Worm (Caenorhabditis elegans): ENCODE results near the gene asp-9.

The asp-9 gene

ce11 chrIV:6210574-6210973 is 24.9 kb downstream of the asp-9 start, which contains the start of the genes ugt-24 and C49A9.6:
ugt-24 (minus strand) TSS chrIV:6210720.
C49A9.6 (plus strand) TSS chrIV:6210936.
- TF ChIP-seq rpc-1 (optimal IDR thresholded peaks at IDR 0.05) (no peak), rpc-1 (tag; optimal IDR thresholded peaks at IDR 0.05) (no peak), F33H1.4 (GFP tag; IDR thresholded peaks at IDR 0.05) (no peak), cebp-1 (GFP tag; IDR thresholded peaks at IDR 0.05) (no peak), cebp-1 (tag; optimal IDR thresholded peaks at IDR 0.05) (peak; percentile 6), gei-17 (GFP tag; optimal IDR thresholded peaks at IDR 0.05) (no peak), xnd-1 (tag; optimal IDR thresholded peaks at IDR 0.05) (no peak), snpc-4 (GFP tag; optimal IDR thresholded peaks at IDR 0.05) (no peak), snpc-4 (tag; optimal IDR thresholded peaks at IDR 0.05) (no peak), ztf-3 (GFP tag; optimal IDR thresholded peaks at IDR 0.05) (no peak), aptf-3 (GFP tag; IDR thresholded peaks at IDR 0.05) (no peak), nhr-80 (tag; optimal IDR thresholded peaks at IDR 0.05) (peak; percentile 69), madf-10 (tag; optimal IDR thresholded peaks at IDR 0.05) (no peak), F55B11.4 (tag; optimal IDR thresholded peaks at IDR 0.05; ENCODE audit: borderline replicate concordance, insufficient read depth) (no peak), madf-6 (GFP tag; IDR thresholded peaks at IDR 0.05) (no peak)

ce11 chrIV:6213403-6213802 is 27.7 kb downstream of the asp-9 start, which contains the start of gene C49A9.5:
C49A9.5 (plus strand) TSS chrIV:6213673.
- TF ChIP-seq C06A6.2 (GFP tag; conservative IDR thresholded peaks at IDR 0.05) (no peak), bed-1 (GFP tag; IDR thresholded peaks at IDR 0.05) (no peak), sptf-2 (GFP tag; optimal IDR thresholded peaks at IDR 0.05) (no peak), B0261.1 (tag; optimal IDR thresholded peaks at IDR 0.05) (no peak), dpl-1 (GFP tag; optimal IDR thresholded peaks at IDR 0.05) (no peak), rec-8 (tag; optimal IDR thresholded peaks at IDR 0.05) (no peak), lsy-27 (tag; optimal IDR thresholded peaks at IDR 0.05; ENCODE audit: borderline replicate concordance, insufficient read depth) (no peak), T26A5.8 (tag; optimal IDR thresholded peaks at IDR 0.05) (no peak), F39B2.1 (GFP tag; IDR thresholded peaks at IDR 0.05) (no peak), hlh-12 (tag; optimal IDR thresholded peaks at IDR 0.05) (no peak), F52B5.7 (tag; optimal IDR thresholded peaks at IDR 0.05) (no peak), rcor-1 (GFP tag; IDR thresholded peaks at IDR 0.05) (no peak), Y56A3A.18 (GFP tag; IDR thresholded peaks at IDR 0.05) (no peak), Y95B8A.8 (GFP tag; IDR thresholded peaks at IDR 0.05) (no peak), ztf-6 (GFP tag; IDR thresholded peaks at IDR 0.05) (no peak), snpc-3.4 (tag; optimal IDR thresholded peaks at IDR 0.05) (no peak), efl-1 (GFP tag; optimal IDR thresholded peaks at IDR 0.05) (no peak), snpc-1.3 (tag; optimal IDR thresholded peaks at IDR 0.05; ENCODE audit: insufficient read depth) (no peak), snpc-1.1 (tag; optimal IDR thresholded peaks at IDR 0.05; ENCODE audit: insufficient read depth) (no peak), madf-3 (GFP tag; IDR thresholded peaks at IDR 0.05) (no peak)

ce11 chrIV:6217066-6217465 is 31.4 kb downstream of the asp-9 start, which contains the start of gene C49A9.9:
C49A9.9 (plus strand) TSS chrIV:6217372.
- TF ChIP-seq nhr-80 (tag; optimal IDR thresholded peaks at IDR 0.05) = peak; percentile 40
- TF ChIP-seq lsy-27 (tag; optimal IDR thresholded peaks at IDR 0.05; ENCODE audit: borderline replicate concordance, insufficient read depth) = no peak

- TF ChIP-seq egl-18 (GFP tag; IDR thresholded peaks at IDR 0.05) (no peak), hmg-20 (GFP tag; IDR thresholded peaks at IDR 0.05) (no peak), nhr-80 (tag; optimal IDR thresholded peaks at IDR 0.05) (no peak), nfyb-1 (GFP tag; IDR thresholded peaks at IDR 0.05) (no peak), lag-1 (GFP tag; IDR thresholded peaks at IDR 0.05) (no peak)
Observed at ce11 chrIV:6217503-6217902, 31.8 kb downstream of the asp-9 start.
